Fruit fly (Drosophila melanogaster) whole organism, wandering third instar larva: Measurements from ENCODE around the gene tal-3A.
A peak's percentile ranks its signal among the peaks of the same experiment; 100 is the strongest.

Experiments used
- CG32264 ChIP-seq: fragments of 200-800 bp; sonication (Bioruptor generic); optimal IDR thresholded peaks from 2 replicates; lab custom pipeline; 2016; ENCODE audit warnings: missing biosample characterization, missing genetic modification characterization
- CG9705 ChIP-seq: fragments of 200-800 bp; sonication (Bioruptor generic); optimal IDR thresholded peaks from 2 replicates; lab custom pipeline; 2018; ENCODE audit warnings: missing biosample characterization, mild to moderate bottlenecking, missing genetic modification characterization
- Dfd ChIP-seq: fragments of >200 bp; optimal IDR thresholded peaks from 2 replicates; lab custom pipeline; 2017; ENCODE audit warnings: missing biosample characterization, missing genetic modification characterization
- OdsH ChIP-seq: fragments of 200-800 bp; sonication (Bioruptor generic); optimal IDR thresholded peaks from 2 replicates; lab custom pipeline; 2016; ENCODE audit warnings: missing biosample characterization, mild to moderate bottlenecking, missing genetic modification characterization
- dmrt93B ChIP-seq: fragments of 200-800 bp; sonication (Bioruptor generic); optimal IDR thresholded peaks from 2 replicates; lab custom pipeline; 2018; ENCODE audit warnings: missing biosample characterization, mild to moderate bottlenecking, missing genetic modification characterization
- foxo ChIP-seq, 2 experiments: fragments of 200-800 bp; sonication (Bioruptor generic); optimal IDR thresholded peaks; 2 replicates in 1 of 2; 3 replicates in 1 of 2; lab custom pipeline; 2016 to 2017; ENCODE audit warnings: missing biosample characterization in 2 of 2, missing genetic modification characterization in 2 of 2
- h ChIP-seq: fragments of 200-800 bp; sonication (Bioruptor generic); optimal IDR thresholded peaks from 3 replicates; lab custom pipeline; 2016; ENCODE audit warnings: missing biosample characterization, mild to moderate bottlenecking, missing genetic modification characterization
- tai ChIP-seq: sonication (Bioruptor generic); optimal IDR thresholded peaks from 2 replicates; lab custom pipeline; 2016; ENCODE audit warnings: missing biosample characterization, missing genetic modification characterization
- usp ChIP-seq: fragments of >200 bp; optimal IDR thresholded peaks from 2 replicates; lab custom pipeline; 2017; ENCODE audit warnings: missing biosample characterization, missing genetic modification characterization
- woc ChIP-seq: sonication (Bioruptor generic); optimal IDR thresholded peaks from 2 replicates; lab custom pipeline; 2016; ENCODE audit warnings: missing biosample characterization, mild to moderate bottlenecking, missing genetic modification characterization

dm6 chr3R:13831596-13832119, 18.7 kb downstream of the tal-3A start:
- TF ChIP-seq CG32264 (no peak), Dfd (GFP tag; lab: Kevin White, UChicago) (no peak), h (GFP tag; lab: Kevin White, UChicago) (peak; percentile 67), woc (GFP tag; lab: Kevin White, UChicago) (no peak), usp (GFP tag; lab: Kevin White, UChicago) (no peak), foxo (GFP tag; optimal IDR thresholded peaks at IDR 0.05; lab: Kevin White, UChicago) (peak in 1 of 2 experiments; percentile 75), dmrt93B (GFP tag; lab: Kevin White, UChicago) (no peak), CG9705 (GFP tag; lab: Kevin White, UChicago) (no peak), OdsH (GFP tag; lab: Kevin White, UChicago) (peak; percentile 74), tai (no peak)
